Worm (Caenorhabditis elegans) whole organism, L4 larva: ENCODE measurements around the gene K09C6.3.
A peak's percentile ranks its signal among the peaks of the same experiment; 100 is the strongest.
"Not testable (repeated sequence)": the region's sequence is repeated elsewhere in the genome, so short reads cannot be mapped to it uniquely, and the experiment has no call there.

Experiments used
- D1046.2 ChIP-seq: fragments of 200-800 bp; sonication (Bioruptor generic); IDR thresholded peaks from 2 replicates; pipeline ENCODE4 v1.3.6; 2022; ENCODE audit warnings: missing genetic modification characterization, missing compliant biosample characterization
- F26F4.8 ChIP-seq: fragments of 200-800 bp; sonication (Bioruptor generic); conservative IDR thresholded peaks from 2 replicates; pipeline ENCODE4 v1.3.6; 2022; ENCODE audit warnings: missing genetic modification characterization, missing compliant biosample characterization
- F37D6.2 ChIP-seq: sonication (generic microtip); optimal IDR thresholded peaks from 2 replicates; lab custom pipeline; 2016; ENCODE audit warnings: mild to moderate bottlenecking, missing genetic modification characterization, missing compliant biosample characterization
- F44E2.7 ChIP-seq: fragments of 200-800 bp; sonication (Bioruptor generic); IDR thresholded peaks from 2 replicates; pipeline ENCODE4 v2.1.2; 2022; ENCODE audit warnings: missing genetic modification characterization, missing compliant biosample characterization
- R02D3.7 ChIP-seq: fragments of 150-350 bp; sonication (generic microtip); optimal IDR thresholded peaks from 3 replicates; lab custom pipeline; 2014; ENCODE audit warnings: missing biosample characterization, missing genetic modification characterization
- T20F7.1 ChIP-seq: fragments of 200-800 bp; sonication (Bioruptor generic); optimal IDR thresholded peaks from 2 replicates; lab custom pipeline; 2018; ENCODE audit warnings: mild to moderate bottlenecking, missing genetic modification characterization, missing compliant biosample characterization
- Y48G9A.11 ChIP-seq: fragments of 200-800 bp; sonication (Bioruptor generic); IDR thresholded peaks from 2 replicates; pipeline ENCODE4 v1.3.6; 2022; ENCODE audit warnings: missing genetic modification reagents, missing genetic modification characterization, missing compliant biosample characterization
- aly-2 ChIP-seq: sonication (generic microtip); optimal IDR thresholded peaks from 2 replicates; lab custom pipeline; 2018; ENCODE audit warnings: missing biosample characterization, missing genetic modification characterization
- attf-4 ChIP-seq: sonication (generic microtip); optimal IDR thresholded peaks from 3 replicates; lab custom pipeline; 2017; ENCODE audit warnings: missing biosample characterization, missing genetic modification characterization
- ceh-28 ChIP-seq: fragments of 150-350 bp; optimal IDR thresholded peaks from 2 replicates; lab custom pipeline; 2014; ENCODE audit warnings: missing biosample characterization, missing genetic modification reagents, missing genetic modification characterization
- ctbp-1 ChIP-seq: fragments of 200-800 bp; sonication (Bioruptor generic); IDR thresholded peaks from 2 replicates; pipeline ENCODE4 v1.3.6; 2022; ENCODE audit warnings: missing genetic modification reagents, missing genetic modification characterization, missing compliant biosample characterization
- daf-19 ChIP-seq: fragments of 200-800 bp; sonication (Bioruptor generic); conservative IDR thresholded peaks from 2 replicates; pipeline ENCODE4 v1.3.6; 2022; ENCODE audit warnings: missing genetic modification characterization, missing compliant biosample characterization
- daf-8 ChIP-seq: fragments of 200-800 bp; sonication (Bioruptor generic); IDR thresholded peaks from 2 replicates; pipeline ENCODE4 v1.3.6; 2022; ENCODE audit warnings: missing genetic modification characterization, missing compliant biosample characterization
- dve-1 ChIP-seq: sonication (generic microtip); optimal IDR thresholded peaks from 2 replicates; lab custom pipeline; 2017; ENCODE audit warnings: antibody characterized with exemption, mild to moderate bottlenecking, missing genetic modification characterization, missing compliant biosample characterization; ENCODE audit not compliant: insufficient read depth
- egl-43 ChIP-seq: fragments of 200-800 bp; sonication (Bioruptor generic); IDR thresholded peaks from 2 replicates; pipeline ENCODE4 v1.3.6; 2022; ENCODE audit warnings: missing genetic modification reagents, missing genetic modification characterization, missing compliant biosample characterization
- fkh-10 ChIP-seq: fragments of 150-350 bp; optimal IDR thresholded peaks from 2 replicates; lab custom pipeline; 2014; ENCODE audit warnings: missing biosample characterization, missing genetic modification reagents, missing genetic modification characterization
- hif-1 ChIP-seq, 2 experiments: sonication (generic microtip); optimal IDR thresholded peaks; 2 replicates each; lab custom pipeline; 2016 to 2017; ENCODE audit warnings: missing compliant biosample characterization in 2 of 2, missing genetic modification characterization in 2 of 2, missing genetic modification reagents in 2 of 2, missing genotype in 2 of 2, mild to moderate bottlenecking in 1 of 2
- lin-13 ChIP-seq: fragments of 150-350 bp; optimal IDR thresholded peaks from 2 replicates; lab custom pipeline; 2014; ENCODE audit warnings: missing biosample characterization, missing genetic modification reagents, missing genetic modification characterization
- lin-15B ChIP-seq: fragments of 150-350 bp; sonication (generic microtip); optimal IDR thresholded peaks from 3 replicates; lab custom pipeline; 2014; ENCODE audit warnings: missing biosample characterization, missing genetic modification characterization
- lir-3 ChIP-seq: sonication (generic microtip); optimal IDR thresholded peaks from 2 replicates; lab custom pipeline; 2016; ENCODE audit warnings: mild to moderate bottlenecking, missing genetic modification characterization, missing compliant biosample characterization
- nhr-111 ChIP-seq: fragments of 200-800 bp; sonication (Bioruptor generic); optimal IDR thresholded peaks from 2 replicates; lab custom pipeline; 2018; ENCODE audit warnings: mild to moderate bottlenecking, missing genetic modification characterization, missing compliant biosample characterization
- nhr-237 ChIP-seq: sonication (generic microtip); optimal IDR thresholded peaks from 2 replicates; lab custom pipeline; 2017; ENCODE audit warnings: missing biosample characterization, missing genetic modification characterization
- nhr-28 ChIP-seq: fragments of 150-350 bp; optimal IDR thresholded peaks from 2 replicates; lab custom pipeline; 2014; ENCODE audit warnings: missing biosample characterization, missing genetic modification characterization
- nhr-41 ChIP-seq: fragments of 200-800 bp; sonication (Bioruptor generic); IDR thresholded peaks from 2 replicates; pipeline ENCODE4 v1.3.6; 2022; ENCODE audit warnings: missing genetic modification reagents, missing genetic modification characterization, missing compliant biosample characterization
- nhr-48 ChIP-seq: sonication (generic microtip); optimal IDR thresholded peaks from 2 replicates; lab custom pipeline; 2016; ENCODE audit warnings: mild to moderate bottlenecking, missing genetic modification characterization, missing compliant biosample characterization
- nhr-77 ChIP-seq: fragments of 150-350 bp; optimal IDR thresholded peaks from 2 replicates; lab custom pipeline; 2014; ENCODE audit warnings: missing biosample characterization, missing genetic modification characterization
- pha-4 ChIP-seq, 2 experiments: fragments of 150-350 bp in 1 of 2; fragments of 200-800 bp in 1 of 2; sonication (Bioruptor generic) in 1 of 2; IDR thresholded peaks in 1 of 2; optimal IDR thresholded peaks in 1 of 2; 2 replicates each; pipeline versions ENCODE4 v1.3.6 to Lab custom; 2014 to 2022; ENCODE audit warnings: missing genetic modification characterization in 2 of 2, missing genetic modification reagents in 2 of 2, missing biosample characterization in 1 of 2, missing compliant biosample characterization in 1 of 2
- saeg-2 ChIP-seq: fragments of 200-800 bp; sonication (Bioruptor generic); IDR thresholded peaks from 2 replicates; pipeline ENCODE4 v1.3.6; 2022; ENCODE audit warnings: missing genetic modification reagents, missing genetic modification characterization, missing compliant biosample characterization
- set-16 ChIP-seq: fragments of 200-800 bp; sonication (Bioruptor generic); IDR thresholded peaks from 2 replicates; pipeline ENCODE4 v1.3.6; 2022; ENCODE audit warnings: missing genetic modification reagents, missing genetic modification characterization, missing compliant biosample characterization
- spr-3 ChIP-seq: fragments of 200-800 bp; sonication (Bioruptor generic); optimal IDR thresholded peaks from 2 replicates; lab custom pipeline; 2018; ENCODE audit warnings: mild to moderate bottlenecking, missing genetic modification characterization, missing compliant biosample characterization
- unc-62 ChIP-seq, 3 experiments: fragments of 150-350 bp in 1 of 3; sonication (generic microtip); optimal IDR thresholded peaks in 2 of 3; peaks in 1 of 3; 1 replicate in 1 of 3; 2 replicates in 2 of 3; lab custom pipeline; 2014 to 2017; ENCODE audit warnings: missing biosample characterization in 3 of 3, missing genetic modification characterization in 3 of 3, missing genetic modification reagents in 3 of 3, missing genotype in 1 of 3
- zag-1 ChIP-seq: fragments of 150-350 bp; optimal IDR thresholded peaks from 2 replicates; lab custom pipeline; 2014; ENCODE audit warnings: missing biosample characterization, missing genetic modification characterization
- ztf-7 ChIP-seq: fragments of 150-350 bp; optimal IDR thresholded peaks from 2 replicates; lab custom pipeline; 2014; ENCODE audit warnings: missing biosample characterization, missing genetic modification characterization

Gene K09C6.3

DNA sequence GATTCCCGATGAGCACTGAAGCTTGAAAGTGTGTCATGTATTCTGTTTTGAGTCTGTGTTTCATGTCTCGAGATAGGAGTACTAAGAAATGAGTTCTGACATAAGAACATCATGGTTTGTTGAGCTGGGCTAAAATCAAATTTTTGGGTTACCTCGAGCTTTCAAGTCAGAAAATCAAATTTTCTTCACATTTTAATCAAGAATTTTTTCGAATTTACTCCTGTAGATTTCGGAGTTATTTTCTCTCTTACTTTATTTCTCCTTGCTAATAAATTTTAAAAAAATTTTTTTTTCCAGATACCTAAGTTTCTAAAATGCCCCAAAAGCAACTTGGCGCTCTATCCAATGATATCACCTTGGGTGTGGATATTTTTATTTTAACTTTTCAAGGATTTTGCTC lies 26.2 kb upstream of the K09C6.3 start, which contains the start of gene F41H8.2:
F41H8.2 (plus strand) TSS at position 301 of the 400 bp plus-strand sequence.
- TF ChIP-seq nhr-48 (tag; lab: Kevin White, UChicago) (no peak), nhr-41 (no peak), lin-15B (no peak), F44E2.7 (no peak), saeg-2 (GFP tag; lab: Robert Waterston, UW) (no peak), Y48G9A.11 (GFP tag; lab: Robert Waterston, UW) (no peak), lir-3 (tag; lab: Kevin White, UChicago) (no peak), nhr-28 (tag; lab: Kevin White, UChicago) (no peak), ctbp-1 (GFP tag; lab: Robert Waterston, UW) (no peak), fkh-10 (no peak), daf-19 (GFP tag; lab: Robert Waterston, UW) (no peak), F26F4.8 (GFP tag; lab: Robert Waterston, UW) (no peak)

DNA sequence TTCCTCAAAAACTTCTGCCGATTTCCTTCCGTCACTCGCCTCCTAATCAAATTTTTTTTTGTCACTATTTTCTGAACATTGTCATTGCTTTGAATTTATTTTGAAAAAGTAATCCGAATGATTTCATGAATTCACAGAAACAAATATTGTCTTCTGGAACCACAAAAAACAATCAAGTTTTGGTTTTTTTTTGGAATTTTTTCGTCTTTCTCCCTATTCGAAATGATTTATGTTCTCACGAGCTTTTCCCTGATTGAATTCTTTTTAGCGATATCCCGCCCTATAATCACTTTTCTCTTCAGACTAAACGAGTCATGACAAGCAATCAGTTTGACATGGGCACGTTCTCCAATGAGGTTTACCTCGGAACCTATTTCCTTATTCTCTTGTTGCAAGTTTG lies 18.9 kb upstream of the K09C6.3 start, which contains the start of gene F41H8.1:
F41H8.1 (plus strand) TSS at position 301 of the 400 bp plus-strand sequence.
- no peak for TF ChIP-seq F26F4.8 (GFP tag; lab: Robert Waterston, UW)

DNA sequence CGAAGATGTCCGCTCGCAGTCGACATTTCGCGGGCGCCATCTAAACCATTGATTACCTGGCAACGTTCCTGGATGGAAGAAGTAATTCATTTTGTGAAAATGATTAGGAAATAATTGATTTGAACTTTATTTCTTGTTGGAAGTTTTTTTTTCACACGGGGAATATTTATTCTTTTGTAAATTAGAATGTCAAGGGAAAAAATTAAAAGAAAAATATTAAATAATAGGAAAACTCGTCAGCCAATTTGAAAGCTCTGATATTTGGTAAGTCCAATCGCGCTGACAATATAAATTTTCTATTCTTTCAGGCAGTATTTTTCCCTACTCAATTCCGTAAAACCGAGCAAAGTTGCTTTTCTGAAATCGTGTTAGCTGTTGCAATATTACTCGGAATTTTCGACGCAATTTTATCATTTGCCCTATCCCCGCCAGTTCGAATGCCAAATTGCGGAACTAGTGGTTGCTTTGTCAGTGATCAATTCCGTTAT lies 13.3 kb upstream of the K09C6.3 start, which contains the start of the genes K09C6.7 and K09C6.10:
K09C6.7 (minus strand) TSS at position 101 of the 488 bp plus-strand sequence.
K09C6.10 (plus strand) TSS at position 438 of the 488 bp plus-strand sequence.
- not testable (repeated sequence) for TF ChIP-seq ceh-28 (tag; lab: Kevin White, UChicago); hif-1 (tag; optimal IDR thresholded peaks at IDR 0.05; lab: Kevin White, UChicago); nhr-77 (tag; lab: Kevin White, UChicago)

- TF ChIP-seq set-16 (GFP tag; lab: Robert Waterston, UW) (peak; percentile 99), pha-4 (GFP tag; IDR thresholded peaks at IDR 0.05; lab: Robert Waterston, UW) (peak; percentile 83; the same call in 1 of the 2 replicates), pha-4 (tag; optimal IDR thresholded peaks at IDR 0.05; lab: Kevin White, UChicago) (no peak), nhr-237 (tag; lab: Kevin White, UChicago) (no peak), egl-43 (peak; percentile 62; the same call in 1 of the 2 replicates)
Measured at ce11 chrV:842611-843010, 9.7 kb upstream of the K09C6.3 start.

DNA sequence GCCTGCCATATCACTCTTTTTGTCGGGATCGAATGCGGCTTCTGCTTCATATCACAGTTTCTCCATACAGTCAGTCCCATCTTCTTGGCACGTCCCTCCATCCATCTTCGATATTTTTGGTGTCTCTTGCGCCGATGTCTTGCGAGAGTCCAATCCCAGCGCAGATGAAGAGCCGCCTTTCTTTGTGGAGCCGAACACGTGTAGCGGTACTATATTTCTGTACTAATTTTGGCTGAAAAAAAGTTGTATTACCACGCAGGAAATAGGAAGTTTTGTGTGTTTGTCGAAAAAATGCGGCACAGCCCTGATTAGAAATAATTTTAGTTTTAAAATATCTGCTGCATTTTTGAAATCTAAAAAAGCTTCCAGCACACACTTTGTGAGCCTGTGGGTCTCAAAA lies 9.2 kb upstream of the K09C6.3 start, which contains the start of gene K09C6.8:
K09C6.8 (minus strand) TSS at position 101 of the 400 bp plus-strand sequence.
- not testable (repeated sequence) for TF ChIP-seq F44E2.7; T20F7.1; dve-1 (tag; lab: Kevin White, UChicago)

DNA sequence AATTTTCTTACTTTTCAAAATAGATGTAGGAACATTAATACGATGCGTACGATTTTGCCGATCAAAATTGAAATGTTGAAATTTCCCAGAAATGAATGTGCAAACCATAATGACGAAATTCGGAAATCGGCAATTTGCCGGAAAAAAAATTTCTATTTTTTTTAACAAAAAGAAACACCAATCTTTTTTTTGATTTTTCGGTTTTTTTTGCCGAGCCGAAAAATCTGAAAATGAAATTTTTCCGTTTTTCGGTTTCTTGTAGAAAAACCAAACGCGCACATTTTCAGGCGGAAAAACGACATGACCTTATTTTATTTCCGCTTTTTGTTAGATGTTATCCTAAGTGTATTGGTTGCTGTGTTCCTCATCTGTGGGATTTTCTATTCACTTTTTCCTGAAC lies 4.8 kb upstream of the K09C6.3 start, which contains the start of gene srbc-13:
srbc-13 (plus strand) TSS at position 301 of the 400 bp plus-strand sequence.
- TF ChIP-seq daf-19 (GFP tag; lab: Robert Waterston, UW) (no peak), attf-4 (no peak), R02D3.7 (tag; lab: Kevin White, UChicago) (no peak), F37D6.2 (no peak), unc-62 (GFP tag; optimal IDR thresholded peaks at IDR 0.05 in 1 of 2; lab: Kevin White, UChicago) (no peak), unc-62 (tag; optimal IDR thresholded peaks at IDR 0.05; lab: Kevin White, UChicago) (no peak), ztf-7 (tag; lab: Kevin White, UChicago) (no peak), zag-1 (tag; lab: Kevin White, UChicago) (no peak), lin-13 (no peak), nhr-41 (no peak), F44E2.7 (no peak), daf-8 (GFP tag; lab: Robert Waterston, UW) (no peak), aly-2 (tag; lab: Kevin White, UChicago) (no peak), D1046.2 (no peak), spr-3 (GFP tag; lab: Kevin White, UChicago) (no peak), nhr-111 (GFP tag; lab: Kevin White, UChicago) (no peak)
- TF ChIP-seq, all 104 proteins: peak for 0
